Worm (Caenorhabditis elegans): ENCODE data around the gene C39E9.7.
A peak's percentile ranks its signal among the peaks of the same experiment; 100 is the strongest.

The C39E9.7 gene

ce11 chrIV:13030467-13031299 lies 45.8 kb downstream of the C39E9.7 start:
- TF ChIP-seq xbp-1 (tag; optimal IDR thresholded peaks at IDR 0.05) (no peak), efl-1 (optimal IDR thresholded peaks at IDR 0.05) (no peak), efl-1 (GFP tag; optimal IDR thresholded peaks at IDR 0.05 in 1 of 2) (peak in 1 of 2 experiments; percentile 55), ceh-88 (GFP tag; IDR thresholded peaks at IDR 0.05) (no peak)

ce11 chrIV:13029674-13030466 lies 46.6 kb downstream of the C39E9.7 start:
- TF ChIP-seq snu-23 (GFP tag; optimal IDR thresholded peaks at IDR 0.05) (peak; percentile 21), irx-1 (tag; optimal IDR thresholded peaks at IDR 0.05) (no peak), unc-62 (GFP tag; optimal IDR thresholded peaks at IDR 0.05) (no peak), nhr-47 (tag; optimal IDR thresholded peaks at IDR 0.05) (peak; percentile 22), ceh-82 (tag; optimal IDR thresholded peaks at IDR 0.05) (peak in 1 of 3 experiments; percentile 42), elt-3 (tag; optimal IDR thresholded peaks at IDR 0.05) (peak in 1 of 6 experiments; percentile 11), blmp-1 (tag; optimal IDR thresholded peaks at IDR 0.05) (peak; percentile 32), dsc-1 (tag; optimal IDR thresholded peaks at IDR 0.05) (peak; percentile 8), lin-14 (GFP tag; optimal IDR thresholded peaks at IDR 0.05) (peak; percentile 82), lsy-2 (tag; optimal IDR thresholded peaks at IDR 0.05) (peak in 1 of 2 experiments; percentile 11), tbx-2 (tag; optimal IDR thresholded peaks at IDR 0.05) (no peak), ztf-11 (tag; optimal IDR thresholded peaks at IDR 0.05) (peak in 1 of 2 experiments; percentile 17), rnt-1 (tag; optimal IDR thresholded peaks at IDR 0.05) (peak; percentile 21), unc-130 (tag; optimal IDR thresholded peaks at IDR 0.05) (no peak), hpl-2 (GFP tag; optimal IDR thresholded peaks at IDR 0.05) (no peak), fos-1 (tag; optimal IDR thresholded peaks at IDR 0.05) (no peak), mep-1 (tag; optimal IDR thresholded peaks at IDR 0.05) (peak; percentile 32), C16A3.4 (tag; optimal IDR thresholded peaks at IDR 0.05) (peak; percentile 3), swsn-7 (tag; optimal IDR thresholded peaks at IDR 0.05) (peak; percentile 22), nhr-85 (tag) (peak; percentile 74), lin-35 (GFP tag; optimal IDR thresholded peaks at IDR 0.05) (peak; percentile 17 to 19), ceh-8 (GFP tag; optimal IDR thresholded peaks at IDR 0.05) (no peak), efl-1 (optimal IDR thresholded peaks at IDR 0.05) (peak in 1 of 2 experiments; percentile 3), efl-1 (GFP tag; optimal IDR thresholded peaks at IDR 0.05 in 1 of 2) (peak in 1 of 2 experiments; percentile 77)

- peak; percentile 29 to 44 for TF ChIP-seq efl-1 (optimal IDR thresholded peaks at IDR 0.05)
- peak; percentile 68 to 95 for TF ChIP-seq efl-1 (GFP tag; optimal IDR thresholded peaks at IDR 0.05 in 1 of 2)
- no peak for TF ChIP-seq lsy-2 (tag; optimal IDR thresholded peaks at IDR 0.05)
- TF ChIP-seq lin-39 (tag; optimal IDR thresholded peaks at IDR 0.05), result no peak
- peak; percentile 16 for TF ChIP-seq blmp-1 (tag; optimal IDR thresholded peaks at IDR 0.05)
- no peak for TF ChIP-seq ces-1 (GFP tag; optimal IDR thresholded peaks at IDR 0.05)
- peak in 2 of 3 experiments; percentile 2 to 36 for TF ChIP-seq dpl-1 (GFP tag; optimal IDR thresholded peaks at IDR 0.05)
- no peak for TF ChIP-seq ceh-8 (GFP tag; optimal IDR thresholded peaks at IDR 0.05)
- TF ChIP-seq mab-9 (GFP tag; IDR thresholded peaks at IDR 0.05), result no peak
- TF ChIP-seq sptf-1 (tag; optimal IDR thresholded peaks at IDR 0.05), result no peak
- TF ChIP-seq pqm-1 (tag; optimal IDR thresholded peaks at IDR 0.05), result no peak
- no peak for TF ChIP-seq nhr-90 (tag; optimal IDR thresholded peaks at IDR 0.05; ENCODE audit: poor library complexity)
- TF ChIP-seq ceh-90 (tag; optimal IDR thresholded peaks at IDR 0.05), result no peak
- no peak for TF ChIP-seq unc-86 (tag; optimal IDR thresholded peaks at IDR 0.05)
- no peak for TF ChIP-seq unc-30 (tag; optimal IDR thresholded peaks at IDR 0.05)
- TF ChIP-seq lin-35 (GFP tag; optimal IDR thresholded peaks at IDR 0.05), result no peak
- no peak for TF ChIP-seq zip-4 (GFP tag; optimal IDR thresholded peaks at IDR 0.05)
- TF ChIP-seq snu-23 (GFP tag; optimal IDR thresholded peaks at IDR 0.05), result no peak
- no peak for TF ChIP-seq nhr-85 (tag)
- TF ChIP-seq F16B12.6 (tag; optimal IDR thresholded peaks at IDR 0.05), result peak; percentile 47
- peak; percentile 3 for TF ChIP-seq elt-2 (tag; optimal IDR thresholded peaks at IDR 0.05)
- TF ChIP-seq fkh-10 (GFP tag; optimal IDR thresholded peaks at IDR 0.05), result no peak
- no peak for TF ChIP-seq egl-27 (tag; optimal IDR thresholded peaks at IDR 0.05)
- TF ChIP-seq tbx-2 (tag; optimal IDR thresholded peaks at IDR 0.05), result no peak
- TF ChIP-seq ceh-82 (tag; optimal IDR thresholded peaks at IDR 0.05), result no peak
- no peak for TF ChIP-seq hlh-4 (tag; optimal IDR thresholded peaks at IDR 0.05)
Measured at ce11 chrIV:13028746-13029673, 47.5 kb downstream of the C39E9.7 start.
